Fruit fly (Drosophila melanogaster) whole organism, adult: ENCODE results near the gene CG17097.

Experiments
- CG11617 ChIP-seq: fragments of 200-800 bp; sonication (Bioruptor generic); optimal IDR thresholded peaks from 2 replicates; lab custom pipeline; 2017; ENCODE audit warnings: mild to moderate bottlenecking, missing biosample characterization, missing genetic modification reagents, missing genetic modification characterization
- CG12768 ChIP-seq: fragments of 200-800 bp; sonication (Bioruptor generic); optimal IDR thresholded peaks from 2 replicates; lab custom pipeline; 2017; ENCODE audit warnings: missing biosample characterization, missing genetic modification characterization, mild to moderate bottlenecking, moderate library complexity, missing genetic modification reagents
- CG33017 ChIP-seq: fragments of 200-800 bp; sonication (Bioruptor generic); optimal IDR thresholded peaks from 2 replicates; lab custom pipeline; 2018; ENCODE audit warnings: missing biosample characterization, mild to moderate bottlenecking, missing genetic modification characterization, moderate library complexity
- CG7101 ChIP-seq: fragments of 200-800 bp; sonication (Bioruptor generic); optimal IDR thresholded peaks from 2 replicates; lab custom pipeline; 2018; ENCODE audit warnings: missing biosample characterization, mild to moderate bottlenecking, missing genetic modification characterization, moderate library complexity
- Hr96 ChIP-seq: fragments of 200-800 bp; sonication (Bioruptor generic); optimal IDR thresholded peaks from 2 replicates; lab custom pipeline; 2016; ENCODE audit warnings: missing biosample characterization, missing genetic modification characterization
- bab1 ChIP-seq: fragments of 200-800 bp; sonication (Bioruptor generic); optimal IDR thresholded peaks from 3 replicates; lab custom pipeline; 2019; ENCODE audit warnings: missing biosample characterization, mild to moderate bottlenecking, missing genetic modification characterization, moderate library complexity
- ovo ChIP-seq: fragments of 200-800 bp; sonication (Bioruptor generic); optimal IDR thresholded peaks from 2 replicates; lab custom pipeline; 2016; ENCODE audit warnings: missing biosample characterization, missing genetic modification characterization

dm6 chr2L:10614660-10615479 lies 31.3 kb upstream of the CG17097 start:
- TF ChIP-seq bab1 (GFP tag; lab: Kevin White, UChicago) (no peak), CG33017 (tag; lab: Kevin White, UChicago) (no peak), CG7101 (tag; lab: Kevin White, UChicago) (no peak), Hr96 (no peak), ovo (GFP tag; lab: Kevin White, UChicago) (no peak), CG12768 (GFP tag; lab: Kevin White, UChicago) (no peak), CG11617 (GFP tag; lab: Kevin White, UChicago) (no peak)
